Fruit fly (Drosophila melanogaster) whole organism, prepupa: ENCODE data around the gene CG1824.

Source experiments
- CG1621 ChIP-seq: fragments of 200-800 bp; sonication (Bioruptor generic); optimal IDR thresholded peaks from 3 replicates; lab custom pipeline; 2018; ENCODE audit warnings: missing biosample characterization, mild to moderate bottlenecking, missing genetic modification characterization
- CG4318 ChIP-seq: fragments of 200-800 bp; sonication (Bioruptor generic); optimal IDR thresholded peaks from 3 replicates; lab custom pipeline; 2017; ENCODE audit warnings: missing biosample characterization, mild to moderate bottlenecking, missing genetic modification characterization
- CG6854 ChIP-seq: fragments of 200-800 bp; sonication (Bioruptor generic); optimal IDR thresholded peaks from 2 replicates; lab custom pipeline; 2017; ENCODE audit warnings: missing biosample characterization, mild to moderate bottlenecking, missing genetic modification characterization
- Eip78C ChIP-seq: fragments of 200-800 bp; sonication (Bioruptor generic); peaks from one replicate; lab custom pipeline; 2016; ENCODE audit warnings: missing biosample characterization, missing genetic modification characterization
- dsx ChIP-seq: fragments of 200-800 bp; optimal IDR thresholded peaks from 3 replicates; lab custom pipeline; 2019; ENCODE audit warnings: missing biosample characterization, mild to moderate bottlenecking, missing genetic modification characterization, moderate library complexity; ENCODE audit not compliant: poor library complexity, severe bottlenecking
- vri ChIP-seq: fragments of 200-800 bp; sonication (Bioruptor generic); optimal IDR thresholded peaks from 3 replicates; lab custom pipeline; 2016; ENCODE audit warnings: missing biosample characterization, mild to moderate bottlenecking, missing genetic modification characterization

- no peak for TF ChIP-seq CG4318 (GFP tag; lab: Kevin White, UChicago)
- no peak for TF ChIP-seq CG6854 (GFP tag; lab: Kevin White, UChicago)
- TF ChIP-seq vri (GFP tag; lab: Kevin White, UChicago) = no peak
- no peak for TF ChIP-seq Eip78C
- no peak for TF ChIP-seq CG1621 (tag; lab: Kevin White, UChicago)
- TF ChIP-seq dsx (GFP tag; lab: Kevin White, UChicago) = no peak
These were observed 28.6 kb upstream of the CG1824 start, which contains the start of gene CG15728 for dm6 chrX:12623992-12624391.
